Fruit fly (Drosophila melanogaster) whole organism, prepupa: Measurements from ENCODE around the gene Rdh.

ENCODE experiments used
- Blimp-1 ChIP-seq: fragments of 200-800 bp; sonication (Bioruptor generic); optimal IDR thresholded peaks from 3 replicates; lab custom pipeline; 2017; ENCODE audit warnings: missing biosample characterization, missing genetic modification characterization, mild to moderate bottlenecking, moderate library complexity, missing genetic modification reagents
- CG10669 ChIP-seq: fragments of 200-800 bp; sonication (Bioruptor generic); optimal IDR thresholded peaks from 3 replicates; lab custom pipeline; 2018; ENCODE audit warnings: missing biosample characterization, mild to moderate bottlenecking, missing genetic modification characterization, moderate library complexity
- CG11294 ChIP-seq: fragments of 200-800 bp; sonication (Bioruptor generic); IDR thresholded peaks from 2 replicates; pipeline ENCODE4 v1.3.6; 2022; ENCODE audit warnings: missing biosample characterization, missing genetic modification characterization
- CG11762 ChIP-seq: fragments of 200-800 bp; sonication (Bioruptor generic); optimal IDR thresholded peaks from 3 replicates; lab custom pipeline; 2016; ENCODE audit warnings: missing biosample characterization, missing genetic modification characterization; ENCODE audit not compliant: insufficient read depth
- CG15336 ChIP-seq: fragments of 200-800 bp; sonication (Bioruptor generic); IDR thresholded peaks from 2 replicates; pipeline ENCODE4 v1.3.6; 2022; ENCODE audit warnings: missing biosample characterization, missing genetic modification characterization
- CG1621 ChIP-seq: fragments of 200-800 bp; sonication (Bioruptor generic); optimal IDR thresholded peaks from 3 replicates; lab custom pipeline; 2018; ENCODE audit warnings: missing biosample characterization, mild to moderate bottlenecking, missing genetic modification characterization
- CG3032 ChIP-seq: fragments of 200-800 bp; optimal IDR thresholded peaks from 2 replicates; lab custom pipeline; 2019; ENCODE audit warnings: missing biosample characterization, mild to moderate bottlenecking, missing genetic modification characterization, moderate library complexity
- CG31627 ChIP-seq: fragments of 200-800 bp; sonication (Bioruptor generic); optimal IDR thresholded peaks from 3 replicates; lab custom pipeline; 2016; ENCODE audit warnings: missing biosample characterization, missing genetic modification characterization
- CG34406 ChIP-seq: fragments of 200-800 bp; sonication (Bioruptor generic); optimal IDR thresholded peaks from 3 replicates; lab custom pipeline; 2016; ENCODE audit warnings: missing biosample characterization, missing genetic modification characterization
- CG3919 ChIP-seq: fragments of 200-800 bp; sonication (Bioruptor generic); optimal IDR thresholded peaks from 3 replicates; lab custom pipeline; 2016; ENCODE audit warnings: missing biosample characterization, missing genetic modification characterization
- CG4318 ChIP-seq: fragments of 200-800 bp; sonication (Bioruptor generic); optimal IDR thresholded peaks from 3 replicates; lab custom pipeline; 2017; ENCODE audit warnings: missing biosample characterization, mild to moderate bottlenecking, missing genetic modification characterization
- CG6163 ChIP-seq: fragments of 200-800 bp; sonication (Bioruptor generic); IDR thresholded peaks from 3 replicates; pipeline ENCODE4 v1.3.6; 2022; ENCODE audit warnings: missing biosample characterization, missing genetic modification characterization
- CG6276 ChIP-seq: fragments of 200-800 bp; sonication (Bioruptor generic); optimal IDR thresholded peaks from 2 replicates; lab custom pipeline; 2017; ENCODE audit warnings: missing biosample characterization, mild to moderate bottlenecking, missing genetic modification characterization
- CG6854 ChIP-seq: fragments of 200-800 bp; sonication (Bioruptor generic); optimal IDR thresholded peaks from 2 replicates; lab custom pipeline; 2017; ENCODE audit warnings: missing biosample characterization, mild to moderate bottlenecking, missing genetic modification characterization
- CG7368 ChIP-seq: fragments of 200-800 bp; sonication (Bioruptor generic); optimal IDR thresholded peaks from 3 replicates; lab custom pipeline; 2016; ENCODE audit warnings: missing biosample characterization, missing genetic modification characterization
- CG8119 ChIP-seq: fragments of 200-800 bp; sonication (Bioruptor generic); IDR thresholded peaks from 3 replicates; pipeline ENCODE4 v1.3.6; 2022; ENCODE audit warnings: missing biosample characterization, missing genetic modification characterization
- CG8319 ChIP-seq: fragments of 200-800 bp; sonication (Bioruptor generic); optimal IDR thresholded peaks from 3 replicates; lab custom pipeline; 2016; ENCODE audit warnings: missing biosample characterization, missing genetic modification characterization
- CG8632 ChIP-seq: fragments of 200-800 bp; sonication (Bioruptor generic); optimal IDR thresholded peaks from 3 replicates; lab custom pipeline; 2016; ENCODE audit warnings: missing biosample characterization, missing genetic modification characterization
- CG9139 ChIP-seq: fragments of 200-800 bp; sonication (Bioruptor generic); optimal IDR thresholded peaks from 3 replicates; lab custom pipeline; 2017; ENCODE audit warnings: missing biosample characterization, mild to moderate bottlenecking, missing genetic modification characterization
- Eip75B ChIP-seq: fragments of 200-800 bp; sonication (Bioruptor generic); optimal IDR thresholded peaks from 3 replicates; lab custom pipeline; 2016; ENCODE audit warnings: missing biosample characterization, missing genetic modification characterization
- Eip78C ChIP-seq: fragments of 200-800 bp; sonication (Bioruptor generic); peaks from one replicate; lab custom pipeline; 2016; ENCODE audit warnings: missing biosample characterization, missing genetic modification characterization
- Eip93F ChIP-seq: fragments of 200-800 bp; sonication (Bioruptor generic); optimal IDR thresholded peaks from 2 replicates; lab custom pipeline; 2016; ENCODE audit warnings: missing biosample characterization, mild to moderate bottlenecking, missing genetic modification characterization
- Ets21C ChIP-seq: fragments of 200-800 bp; sonication (Bioruptor generic); optimal IDR thresholded peaks from 3 replicates; lab custom pipeline; 2016; ENCODE audit warnings: missing biosample characterization, missing genetic modification characterization
- Hr38 ChIP-seq: sonication (Bioruptor generic); optimal IDR thresholded peaks from 2 replicates; lab custom pipeline; 2016; ENCODE audit warnings: missing biosample characterization, missing genetic modification characterization
- Hr39 ChIP-seq: fragments of 200-800 bp; sonication (Bioruptor generic); optimal IDR thresholded peaks from 2 replicates; lab custom pipeline; 2016; ENCODE audit warnings: missing biosample characterization, missing genetic modification characterization
- Hr4 ChIP-seq: fragments of 200-800 bp; sonication (Bioruptor generic); optimal IDR thresholded peaks from 3 replicates; lab custom pipeline; 2016; ENCODE audit warnings: missing biosample characterization, missing genetic modification characterization
- Lpt ChIP-seq: fragments of 200-800 bp; sonication (Bioruptor generic); optimal IDR thresholded peaks from 3 replicates; lab custom pipeline; 2016; ENCODE audit warnings: missing biosample characterization, missing genetic modification characterization
- Met ChIP-seq: fragments of 200-800 bp; sonication (Bioruptor generic); optimal IDR thresholded peaks from 3 replicates; lab custom pipeline; 2016; ENCODE audit warnings: missing biosample characterization, missing genetic modification characterization
- OdsH ChIP-seq: fragments of 200-800 bp; sonication (Bioruptor generic); optimal IDR thresholded peaks from 3 replicates; lab custom pipeline; 2016; ENCODE audit warnings: missing biosample characterization, missing genetic modification characterization
- Smox ChIP-seq: fragments of 200-800 bp; sonication (Bioruptor generic); optimal IDR thresholded peaks from 3 replicates; lab custom pipeline; 2016; ENCODE audit warnings: missing biosample characterization, missing genetic modification characterization
- Sox102F ChIP-seq: fragments of 200-800 bp; sonication (Bioruptor generic); optimal IDR thresholded peaks from 2 replicates; lab custom pipeline; 2016; ENCODE audit warnings: missing biosample characterization, mild to moderate bottlenecking, missing genetic modification characterization
- Sox14 ChIP-seq: fragments of 200-800 bp; sonication (Bioruptor generic); optimal IDR thresholded peaks from 3 replicates; lab custom pipeline; 2016; ENCODE audit warnings: missing biosample characterization, missing genetic modification characterization
- Sox15 ChIP-seq: fragments of 200-800 bp; sonication (Bioruptor generic); optimal IDR thresholded peaks from 3 replicates; lab custom pipeline; 2016; ENCODE audit warnings: missing biosample characterization, missing genetic modification characterization
- achi ChIP-seq: fragments of 200-800 bp; sonication (Bioruptor generic); optimal IDR thresholded peaks from 3 replicates; lab custom pipeline; 2016; ENCODE audit warnings: missing biosample characterization, missing genetic modification characterization
- acj6 ChIP-seq: fragments of 200-800 bp; sonication (Bioruptor generic); optimal IDR thresholded peaks from 3 replicates; lab custom pipeline; 2016; ENCODE audit warnings: missing biosample characterization, missing genetic modification characterization
- cyc ChIP-seq: fragments of 200-800 bp; sonication (Bioruptor generic); optimal IDR thresholded peaks from 3 replicates; lab custom pipeline; 2016; ENCODE audit warnings: missing biosample characterization, missing genetic modification characterization
- fd59A ChIP-seq: fragments of 200-800 bp; sonication (Bioruptor generic); optimal IDR thresholded peaks from 2 replicates; lab custom pipeline; 2017; ENCODE audit warnings: missing biosample characterization, mild to moderate bottlenecking, missing genetic modification characterization, missing genetic modification reagents
- fd85E ChIP-seq: fragments of 200-800 bp; sonication (Bioruptor generic); optimal IDR thresholded peaks from 3 replicates; lab custom pipeline; 2016; ENCODE audit warnings: missing biosample characterization, missing genetic modification characterization
- fkh ChIP-seq: fragments of 200-800 bp; sonication (Bioruptor generic); optimal IDR thresholded peaks from 3 replicates; lab custom pipeline; 2017; ENCODE audit warnings: missing biosample characterization, mild to moderate bottlenecking, missing genetic modification characterization, moderate library complexity
- lz ChIP-seq: fragments of 200-800 bp; sonication (Bioruptor generic); optimal IDR thresholded peaks from 3 replicates; lab custom pipeline; 2016; ENCODE audit warnings: missing biosample characterization, missing genetic modification characterization
- pdm3 ChIP-seq: fragments of 200-800 bp; sonication (Bioruptor generic); optimal IDR thresholded peaks from 3 replicates; lab custom pipeline; 2016; ENCODE audit warnings: missing biosample characterization, missing genetic modification characterization
- salr ChIP-seq, 2 experiments: fragments of 200-800 bp; sonication (Bioruptor generic); optimal IDR thresholded peaks; 3 replicates each; lab custom pipeline; 2016 to 2018; ENCODE audit warnings: missing biosample characterization in 2 of 2, missing genetic modification characterization in 2 of 2, mild to moderate bottlenecking in 1 of 2
- ss ChIP-seq, 2 experiments: fragments of 200-800 bp; sonication (Bioruptor generic); optimal IDR thresholded peaks; 2 replicates in 1 of 2; 3 replicates in 1 of 2; lab custom pipeline; 2017 to 2018; ENCODE audit warnings: mild to moderate bottlenecking in 2 of 2, missing biosample characterization in 2 of 2, missing genetic modification characterization in 2 of 2, moderate library complexity in 1 of 2
- svp ChIP-seq: fragments of 200-800 bp; sonication (Bioruptor generic); peaks from one replicate; lab custom pipeline; 2016; ENCODE audit warnings: missing biosample characterization, missing genetic modification characterization
- topi ChIP-seq: fragments of 200-800 bp; sonication (Bioruptor generic); optimal IDR thresholded peaks from 3 replicates; lab custom pipeline; 2016; ENCODE audit warnings: missing biosample characterization, missing genetic modification characterization
- vri ChIP-seq: fragments of 200-800 bp; sonication (Bioruptor generic); optimal IDR thresholded peaks from 3 replicates; lab custom pipeline; 2016; ENCODE audit warnings: missing biosample characterization, mild to moderate bottlenecking, missing genetic modification characterization

The Rdh gene

DNA sequence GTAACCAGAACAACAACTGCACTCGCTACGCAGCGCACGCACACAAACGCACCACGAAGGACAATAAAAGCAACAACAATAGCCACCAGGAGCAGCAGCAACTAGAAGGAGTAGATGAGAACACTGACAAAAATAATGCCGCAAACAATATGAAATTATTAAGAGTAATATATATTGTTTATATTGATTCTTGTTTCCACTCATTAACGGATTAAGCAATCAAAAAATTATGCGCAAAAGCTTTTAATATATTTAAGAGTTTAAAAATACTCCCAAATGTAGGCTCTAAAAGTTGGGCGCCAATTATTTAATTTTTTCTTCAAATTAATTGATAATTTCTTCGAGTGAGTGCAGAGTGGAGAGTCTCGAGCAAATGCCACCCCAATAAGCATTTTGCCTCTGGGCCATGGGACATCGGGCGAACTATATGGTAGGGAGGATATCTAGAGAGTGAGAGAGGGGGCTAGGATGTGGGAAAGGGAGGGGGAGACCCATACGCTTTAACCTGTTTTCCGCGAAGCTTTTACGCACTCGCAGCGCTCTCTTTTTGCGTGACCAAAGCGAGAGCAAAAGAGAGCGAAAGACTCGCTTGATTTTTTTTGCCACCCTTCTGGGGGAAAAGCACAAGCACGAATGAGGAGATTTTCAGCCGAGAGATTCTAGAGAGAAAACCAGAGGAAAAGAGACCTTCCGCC lies at the start of gene Rdh (continued):
- TF ChIP-seq Eip93F (no peak), CG9139 (GFP tag; lab: Kevin White, UChicago) (no peak), CG8319 (GFP tag; lab: Kevin White, UChicago) (no peak), CG6276 (GFP tag; lab: Kevin White, UChicago) (peak; percentile 39), ss (GFP tag; optimal IDR thresholded peaks at IDR 0.05; lab: Kevin White, UChicago) (peak; percentile 44 to 58)

- peak; percentile 92 for TF ChIP-seq vri
- no peak for TF ChIP-seq Ets21C (GFP tag; lab: Kevin White, UChicago)
- TF ChIP-seq CG11762 (GFP tag; lab: Kevin White, UChicago): no peak
- TF ChIP-seq CG15336: no peak
These were observed 48.6 kb upstream of the Rdh start for dm6 chr3L:3776559-3777097.

dm6 chr3L:3778463-3778862 lies 46.8 kb upstream of the Rdh start:
- TF ChIP-seq fkh (GFP tag; lab: Kevin White, UChicago): no peak
- TF ChIP-seq CG7368 (GFP tag; lab: Kevin White, UChicago): no peak
- peak; percentile 79 for TF ChIP-seq Eip78C (GFP tag; lab: Kevin White, UChicago)
- TF ChIP-seq topi (GFP tag; lab: Kevin White, UChicago): peak; percentile 69
- no peak for TF ChIP-seq acj6 (GFP tag; lab: Kevin White, UChicago)
- TF ChIP-seq pdm3 (GFP tag; lab: Kevin White, UChicago): no peak
- TF ChIP-seq vri: no peak
- TF ChIP-seq CG8119 (GFP tag; lab: Robert Waterston, UW): 0 out of 3 replicates have a peak, but pooled peaks have one; percentile 35
- no peak for TF ChIP-seq Lpt (GFP tag; lab: Kevin White, UChicago)
- no peak for TF ChIP-seq Hr38
- TF ChIP-seq CG1621 (tag; lab: Kevin White, UChicago): no peak
- no peak for TF ChIP-seq CG8319 (GFP tag; lab: Kevin White, UChicago)
- TF ChIP-seq CG15336: peak; percentile 55; the same call in 1 of the 2 replicates
- TF ChIP-seq CG3919 (GFP tag; lab: Kevin White, UChicago): no peak
- TF ChIP-seq fd85E (GFP tag; lab: Kevin White, UChicago): no peak
- 0 out of 3 replicates have a peak, but pooled peaks have one; percentile 21 for TF ChIP-seq CG6163
- TF ChIP-seq Sox102F (GFP tag; lab: Kevin White, UChicago): peak; percentile 16
- TF ChIP-seq Hr4 (GFP tag; lab: Kevin White, UChicago): peak; percentile 18
- TF ChIP-seq Eip75B (GFP tag; lab: Kevin White, UChicago): no peak
- TF ChIP-seq Blimp-1 (GFP tag; lab: Kevin White, UChicago): no peak
- TF ChIP-seq CG8632: no peak
- TF ChIP-seq fd59A (GFP tag; lab: Kevin White, UChicago): no peak
- no peak for TF ChIP-seq salr (GFP tag; optimal IDR thresholded peaks at IDR 0.05; lab: Kevin White, UChicago)
- peak; percentile 49 for TF ChIP-seq CG6276 (GFP tag; lab: Kevin White, UChicago)
- TF ChIP-seq CG6854: no peak
- TF ChIP-seq CG31627 (GFP tag; lab: Kevin White, UChicago): peak; percentile 16
- TF ChIP-seq Sox14 (GFP tag; lab: Kevin White, UChicago): peak; percentile 13
- peak; percentile 19 for TF ChIP-seq achi
- peak; percentile 6 for TF ChIP-seq Eip93F
- TF ChIP-seq cyc: peak; percentile 20
- no peak for TF ChIP-seq Sox15
- no peak for TF ChIP-seq CG11294
- TF ChIP-seq CG10669 (GFP tag; lab: Kevin White, UChicago): no peak
- peak; percentile 54 for TF ChIP-seq Met (GFP tag; lab: Kevin White, UChicago)
- TF ChIP-seq CG3032 (tag; lab: Kevin White, UChicago): no peak
- no peak for TF ChIP-seq CG4318 (GFP tag; lab: Kevin White, UChicago)
- TF ChIP-seq OdsH: peak; percentile 16
- peak; percentile 29 for TF ChIP-seq Hr39 (GFP tag; lab: Kevin White, UChicago)
- TF ChIP-seq Smox (GFP tag; lab: Kevin White, UChicago): peak; percentile 11
- peak; percentile 64 for TF ChIP-seq svp (GFP tag; lab: Kevin White, UChicago)
- TF ChIP-seq CG34406 (GFP tag; lab: Kevin White, UChicago): peak; percentile 34
- TF ChIP-seq CG11762 (GFP tag; lab: Kevin White, UChicago): no peak
- peak; percentile 24 for TF ChIP-seq lz (GFP tag; lab: Kevin White, UChicago)
